Fruit fly (Drosophila melanogaster) whole organism, embryonic: ENCODE measurements around the gene CG7694.

ENCODE experiments used
- Adf1 ChIP-seq: fragments of 200-800 bp; sonication (Bioruptor generic); IDR thresholded peaks from 2 replicates; pipeline ENCODE4 v1.3.6; 2022; ENCODE audit warnings: missing biosample characterization, missing genetic modification characterization
- Bdp1 ChIP-seq: fragments of 200-800 bp; sonication (Bioruptor generic); optimal IDR thresholded peaks from 3 replicates; lab custom pipeline; 2016; ENCODE audit warnings: missing biosample characterization, missing genetic modification characterization
- Bteb2 ChIP-seq: fragments of 200-800 bp; sonication (Bioruptor generic); optimal IDR thresholded peaks from 2 replicates; lab custom pipeline; 2016; ENCODE audit warnings: missing biosample characterization, missing genetic modification characterization
- CG10321 ChIP-seq: fragments of 200-800 bp; sonication (Bioruptor generic); IDR thresholded peaks from 2 replicates; pipeline ENCODE4 v1.3.6; 2022; ENCODE audit warnings: missing biosample characterization, missing genetic modification characterization
- CG10959 ChIP-seq: fragments of 200-800 bp; sonication (Bioruptor generic); IDR thresholded peaks from 2 replicates; pipeline ENCODE4 v1.3.6; 2022; ENCODE audit warnings: missing biosample characterization, missing genetic modification characterization
- CG11504 ChIP-seq: fragments of 200-800 bp; sonication (Bioruptor generic); optimal IDR thresholded peaks from 3 replicates; lab custom pipeline; 2019; ENCODE audit warnings: missing biosample characterization, mild to moderate bottlenecking, missing genetic modification characterization, moderate library complexity
- CG15479 ChIP-seq: fragments of 200-800 bp; sonication (Bioruptor generic); optimal IDR thresholded peaks from 3 replicates; lab custom pipeline; 2019; ENCODE audit warnings: missing biosample characterization, mild to moderate bottlenecking, missing genetic modification characterization, moderate library complexity
- CG16813 ChIP-seq: fragments of 200-800 bp; sonication (Bioruptor generic); IDR thresholded peaks from 3 replicates; pipeline ENCODE4 v1.3.6; 2022; ENCODE audit warnings: missing biosample characterization, missing genetic modification characterization; ENCODE audit not compliant: partially characterized antibody
- CG17328 ChIP-seq: fragments of 200-800 bp; sonication (Bioruptor generic); IDR thresholded peaks from 2 replicates; pipeline ENCODE4 v1.3.6; 2022; ENCODE audit warnings: missing biosample characterization, missing genetic modification characterization
- CG18619 ChIP-seq: fragments of 200-800 bp; sonication (Bioruptor generic); optimal IDR thresholded peaks from 3 replicates; lab custom pipeline; 2017; ENCODE audit warnings: missing biosample characterization, mild to moderate bottlenecking, missing genetic modification characterization
- CG2120 ChIP-seq: fragments of 200-800 bp; sonication (Bioruptor generic); optimal IDR thresholded peaks from 3 replicates; lab custom pipeline; 2016; ENCODE audit warnings: missing biosample characterization, missing genetic modification characterization
- CG30020 ChIP-seq: fragments of 200-800 bp; optimal IDR thresholded peaks from 2 replicates; lab custom pipeline; 2019; ENCODE audit warnings: missing biosample characterization, mild to moderate bottlenecking, missing genetic modification characterization, moderate library complexity
- CG30403 ChIP-seq: fragments of 200-800 bp; sonication (Bioruptor generic); optimal IDR thresholded peaks from 3 replicates; lab custom pipeline; 2016; ENCODE audit warnings: missing biosample characterization, missing genetic modification characterization
- CG32772 ChIP-seq: fragments of 200-800 bp; sonication (Bioruptor generic); IDR thresholded peaks from 2 replicates; pipeline ENCODE4 v1.3.6; 2022; ENCODE audit warnings: missing biosample characterization, missing genetic modification characterization
- CG33213 ChIP-seq: fragments of 200-800 bp; sonication (Bioruptor generic); optimal IDR thresholded peaks from 3 replicates; lab custom pipeline; 2016; ENCODE audit warnings: missing biosample characterization, missing genetic modification characterization
- CG3407 ChIP-seq: fragments of 200-800 bp; sonication (Bioruptor generic); optimal IDR thresholded peaks from 2 replicates; lab custom pipeline; 2018; ENCODE audit warnings: missing biosample characterization, mild to moderate bottlenecking, missing genetic modification characterization
- CG3838 ChIP-seq: fragments of 200-800 bp; sonication (Bioruptor generic); optimal IDR thresholded peaks from 3 replicates; lab custom pipeline; 2016; ENCODE audit warnings: missing biosample characterization, missing genetic modification characterization
- CG4404 ChIP-seq: fragments of 200-800 bp; sonication (Bioruptor generic); IDR thresholded peaks from 2 replicates; pipeline ENCODE4 v1.3.6; 2022; ENCODE audit warnings: missing biosample characterization, missing genetic modification characterization
- CG4617 ChIP-seq: fragments of 200-800 bp; sonication (Bioruptor generic); optimal IDR thresholded peaks from 3 replicates; lab custom pipeline; 2016; ENCODE audit warnings: missing biosample characterization, missing genetic modification characterization, borderline replicate concordance
- CG6689 ChIP-seq: fragments of 200-800 bp; sonication (Bioruptor generic); IDR thresholded peaks from 2 replicates; pipeline ENCODE4 v1.3.6; 2022; ENCODE audit warnings: missing biosample characterization, missing genetic modification characterization
- CG8765 ChIP-seq: fragments of 200-800 bp; sonication (Bioruptor generic); IDR thresholded peaks from 2 replicates; pipeline ENCODE4 v1.3.6; 2022; ENCODE audit warnings: missing biosample characterization, missing genetic modification characterization
- CG9817 ChIP-seq: fragments of 200-800 bp; sonication (Bioruptor generic); optimal IDR thresholded peaks from 2 replicates; lab custom pipeline; 2018; ENCODE audit warnings: missing biosample characterization, mild to moderate bottlenecking, missing genetic modification characterization, moderate library complexity
- Dbx ChIP-seq: fragments of 200-800 bp; sonication (Bioruptor generic); IDR thresholded peaks from 3 replicates; pipeline ENCODE4 v1.3.6; 2022; ENCODE audit warnings: missing biosample characterization, missing genetic modification characterization
- Deaf1 ChIP-seq: fragments of 200-800 bp; optimal IDR thresholded peaks from 3 replicates; lab custom pipeline; 2019; ENCODE audit warnings: missing biosample characterization, mild to moderate bottlenecking, missing genetic modification characterization, moderate library complexity
- Dek ChIP-seq: fragments of 200-800 bp; sonication (Bioruptor generic); optimal IDR thresholded peaks from 3 replicates; lab custom pipeline; 2019; ENCODE audit warnings: missing biosample characterization, mild to moderate bottlenecking, missing genetic modification characterization, moderate library complexity
- Fer1 ChIP-seq: fragments of 200-800 bp; sonication (Bioruptor generic); optimal IDR thresholded peaks from 2 replicates; lab custom pipeline; 2017; ENCODE audit warnings: missing biosample characterization, mild to moderate bottlenecking, missing genetic modification characterization
- Fer3 ChIP-seq: fragments of 200-800 bp; sonication (Bioruptor generic); optimal IDR thresholded peaks from 2 replicates; lab custom pipeline; 2018; ENCODE audit warnings: missing biosample characterization, mild to moderate bottlenecking, missing genetic modification characterization, moderate library complexity
- HmgD ChIP-seq: fragments of 200-800 bp; sonication (Bioruptor generic); optimal IDR thresholded peaks from 3 replicates; lab custom pipeline; 2016; ENCODE audit warnings: missing biosample characterization, missing genetic modification characterization
- NC2α ChIP-seq: fragments of 200-800 bp; sonication (Bioruptor generic); optimal IDR thresholded peaks from 2 replicates; lab custom pipeline; 2016; ENCODE audit warnings: missing biosample characterization, missing genetic modification characterization
- Pdp1 ChIP-seq, 2 experiments: fragments of 200-800 bp; sonication (Bioruptor generic); optimal IDR thresholded peaks; 3 replicates each; lab custom pipeline; 2016; ENCODE audit warnings: missing biosample characterization in 2 of 2, missing genetic modification characterization in 2 of 2, mild to moderate bottlenecking in 1 of 2, moderate library complexity in 1 of 2
- Sin3A ChIP-seq: fragments of >200 bp; optimal IDR thresholded peaks from 2 replicates; lab custom pipeline; 2018
- Six4 ChIP-seq: fragments of 200-800 bp; sonication (Bioruptor generic); optimal IDR thresholded peaks from 2 replicates; lab custom pipeline; 2016; ENCODE audit warnings: missing biosample characterization, missing genetic modification characterization
- ap ChIP-seq: fragments of 200-800 bp; sonication (Bioruptor generic); IDR thresholded peaks from 2 replicates; pipeline ENCODE4 v1.3.6; 2022; ENCODE audit warnings: missing biosample characterization, missing genetic modification characterization
- cg ChIP-seq: fragments of 200-800 bp; sonication (Bioruptor generic); optimal IDR thresholded peaks from 3 replicates; lab custom pipeline; 2019; ENCODE audit warnings: missing biosample characterization, mild to moderate bottlenecking, missing genetic modification characterization, moderate library complexity
- chinmo ChIP-seq: fragments of 200-800 bp; sonication (Bioruptor generic); IDR thresholded peaks from 4 replicates; pipeline ENCODE4 v1.3.6; 2022; ENCODE audit warnings: missing biosample characterization, missing genetic modification characterization; ENCODE audit not compliant: partially characterized antibody
- chm ChIP-seq: fragments of 200-800 bp; sonication (Bioruptor generic); IDR thresholded peaks from 2 replicates; pipeline ENCODE4 v1.3.6; 2022; ENCODE audit warnings: missing biosample characterization, missing genetic modification characterization
- dan ChIP-seq: fragments of 200-800 bp; sonication (Bioruptor generic); IDR thresholded peaks from 2 replicates; pipeline ENCODE4 v1.3.6; 2022; ENCODE audit warnings: missing biosample characterization, missing genetic modification characterization
- disco-r ChIP-seq: fragments of 200-800 bp; sonication (Bioruptor generic); optimal IDR thresholded peaks from 2 replicates; lab custom pipeline; 2016; ENCODE audit warnings: missing biosample characterization, missing genetic modification characterization
- dmrt11E ChIP-seq: fragments of 200-800 bp; sonication (Bioruptor generic); optimal IDR thresholded peaks from 3 replicates; lab custom pipeline; 2018; ENCODE audit warnings: missing biosample characterization, mild to moderate bottlenecking, missing genetic modification characterization, moderate library complexity
- dmrt99B ChIP-seq: fragments of 200-800 bp; sonication (Bioruptor generic); optimal IDR thresholded peaks from 2 replicates; lab custom pipeline; 2018; ENCODE audit warnings: missing biosample characterization, mild to moderate bottlenecking, missing genetic modification characterization, moderate library complexity
- emc ChIP-seq: fragments of 200-800 bp; sonication (Bioruptor generic); optimal IDR thresholded peaks from 2 replicates; lab custom pipeline; 2016; ENCODE audit warnings: missing biosample characterization, missing genetic modification characterization
- gem ChIP-seq: fragments of 200-800 bp; sonication (Bioruptor generic); optimal IDR thresholded peaks from 2 replicates; lab custom pipeline; 2019; ENCODE audit warnings: missing biosample characterization, mild to moderate bottlenecking, missing genetic modification characterization, moderate library complexity
- hb ChIP-seq: fragments of 200-800 bp; sonication (Bioruptor generic); IDR thresholded peaks from 3 replicates; pipeline ENCODE4 v1.3.6; 2022; ENCODE audit warnings: missing biosample characterization, missing genetic modification characterization; ENCODE audit not compliant: partially characterized antibody
- inv ChIP-seq: fragments of 200-800 bp; sonication (Bioruptor generic); IDR thresholded peaks from 2 replicates; pipeline ENCODE4 v1.3.6; 2022; ENCODE audit warnings: missing biosample characterization, missing genetic modification characterization; ENCODE audit not compliant: partially characterized antibody
- luna ChIP-seq: fragments of 200-800 bp; sonication (Bioruptor generic); optimal IDR thresholded peaks from 2 replicates; lab custom pipeline; 2016; ENCODE audit warnings: missing biosample characterization, missing genetic modification characterization
- nmo ChIP-seq: fragments of 200-800 bp; sonication (Bioruptor generic); optimal IDR thresholded peaks from 2 replicates; lab custom pipeline; 2018; ENCODE audit warnings: missing biosample characterization, mild to moderate bottlenecking, missing genetic modification characterization, moderate library complexity
- pfk ChIP-seq: fragments of 200-800 bp; sonication (Bioruptor generic); optimal IDR thresholded peaks from 2 replicates; lab custom pipeline; 2018; ENCODE audit warnings: missing biosample characterization, mild to moderate bottlenecking, missing genetic modification characterization, moderate library complexity
- wek ChIP-seq: fragments of 200-800 bp; sonication (Bioruptor generic); optimal IDR thresholded peaks from 3 replicates; lab custom pipeline; 2018; ENCODE audit warnings: missing biosample characterization, mild to moderate bottlenecking, missing genetic modification characterization, moderate library complexity
- zen2 ChIP-seq: fragments of 200-800 bp; sonication (Bioruptor generic); IDR thresholded peaks from 3 replicates; pipeline ENCODE4 v1.3.6; 2022; ENCODE audit warnings: missing biosample characterization, missing genetic modification characterization; ENCODE audit not compliant: partially characterized antibody
- zf30C ChIP-seq: fragments of 200-800 bp; sonication (Bioruptor generic); optimal IDR thresholded peaks from 3 replicates; lab custom pipeline; 2018; ENCODE audit warnings: missing biosample characterization, mild to moderate bottlenecking, missing genetic modification characterization

CG7694 gene

dm6 chr3R:18628311-18628811, 55.5 kb downstream of the CG7694 start (continued):
- TF ChIP-seq nmo: no peak
- 0 out of 3 replicates have a peak, but pooled peaks have one; percentile 14 for TF ChIP-seq zen2 (GFP tag; lab: Robert Waterston, UW)
- TF ChIP-seq CG15479 (GFP tag; lab: Kevin White, UChicago): no peak
- TF ChIP-seq inv: peak; percentile 17; the same call in 1 of the 2 replicates
- peak; percentile 74; the same call in 2 of the 4 replicates for TF ChIP-seq chinmo (GFP tag; lab: Robert Waterston, UW)
- TF ChIP-seq Dbx (GFP tag; lab: Robert Waterston, UW): no peak
- 0 out of 2 replicates have a peak, but pooled peaks have one; percentile 27 for TF ChIP-seq Adf1 (GFP tag; lab: Robert Waterston, UW)
- peak; percentile 98 for TF ChIP-seq Bdp1

dm6 chr3R:18633099-18633498, 60.2 kb downstream of the CG7694 start:
- TF ChIP-seq CG3407 (GFP tag; lab: Kevin White, UChicago) (no peak), cg (no peak), dmrt11E (tag; lab: Kevin White, UChicago) (no peak), Bteb2 (GFP tag; lab: Kevin White, UChicago) (no peak), HmgD (GFP tag; lab: Kevin White, UChicago) (no peak), CG30020 (tag; lab: Kevin White, UChicago) (no peak), CG11504 (tag; lab: Kevin White, UChicago) (peak; percentile 57), dan (GFP tag; lab: Robert Waterston, UW) (no peak), luna (GFP tag; lab: Kevin White, UChicago) (no peak), CG4404 (GFP tag; lab: Robert Waterston, UW) (no peak), disco-r (GFP tag; lab: Kevin White, UChicago) (no peak), CG10321 (no peak), CG32772 (no peak), CG3838 (no peak), CG10959 (GFP tag; lab: Robert Waterston, UW) (no peak), CG30403 (peak; percentile 1), Six4 (GFP tag; lab: Kevin White, UChicago) (no peak), hb (GFP tag; lab: Robert Waterston, UW) (no peak), CG2120 (GFP tag; lab: Kevin White, UChicago) (peak; percentile 6), CG4617 (GFP tag; lab: Kevin White, UChicago) (no peak), NC2α (no peak), Dek (tag; lab: Kevin White, UChicago) (no peak), emc (GFP tag; lab: Kevin White, UChicago) (no peak), Fer1 (GFP tag; lab: Kevin White, UChicago) (no peak), Deaf1 (tag; lab: Kevin White, UChicago) (no peak), CG17328 (GFP tag; lab: Robert Waterston, UW) (no peak), wek (GFP tag; lab: Kevin White, UChicago) (no peak), Pdp1 (GFP tag; optimal IDR thresholded peaks at IDR 0.05; lab: Kevin White, UChicago) (peak in 1 of 2 experiments; percentile 69), Sin3A (no peak), gem (tag; lab: Kevin White, UChicago) (peak; percentile 51), CG9817 (tag; lab: Kevin White, UChicago) (no peak), CG8765 (GFP tag; lab: Robert Waterston, UW) (no peak), zf30C (no peak), CG33213 (GFP tag; lab: Kevin White, UChicago) (no peak), CG16813 (GFP tag; lab: Robert Waterston, UW) (no peak), ap (GFP tag; lab: Robert Waterston, UW) (no peak), chm (GFP tag; lab: Robert Waterston, UW) (no peak), dmrt99B (tag; lab: Kevin White, UChicago) (peak; percentile 50), pfk (GFP tag; lab: Kevin White, UChicago) (no peak), Fer3 (tag; lab: Kevin White, UChicago) (no peak), CG6689 (GFP tag; lab: Robert Waterston, UW) (0 out of 2 replicates have a peak, but pooled peaks have one; percentile 21), CG18619 (GFP tag; lab: Kevin White, UChicago) (no peak)
